Worm (Caenorhabditis elegans) whole organism, L4 larva: ENCODE data around the gene unc-130.

Experiments used
- ces-1 ChIP-seq: fragments of 150-350 bp; sonication (generic microtip); optimal IDR thresholded peaks from 4 replicates; lab custom pipeline; 2014; ENCODE audit warnings: missing biosample characterization, missing genetic modification reagents, missing genetic modification characterization
- lir-3 ChIP-seq: sonication (generic microtip); optimal IDR thresholded peaks from 2 replicates; lab custom pipeline; 2016; ENCODE audit warnings: mild to moderate bottlenecking, missing genetic modification characterization, missing compliant biosample characterization

DNA sequence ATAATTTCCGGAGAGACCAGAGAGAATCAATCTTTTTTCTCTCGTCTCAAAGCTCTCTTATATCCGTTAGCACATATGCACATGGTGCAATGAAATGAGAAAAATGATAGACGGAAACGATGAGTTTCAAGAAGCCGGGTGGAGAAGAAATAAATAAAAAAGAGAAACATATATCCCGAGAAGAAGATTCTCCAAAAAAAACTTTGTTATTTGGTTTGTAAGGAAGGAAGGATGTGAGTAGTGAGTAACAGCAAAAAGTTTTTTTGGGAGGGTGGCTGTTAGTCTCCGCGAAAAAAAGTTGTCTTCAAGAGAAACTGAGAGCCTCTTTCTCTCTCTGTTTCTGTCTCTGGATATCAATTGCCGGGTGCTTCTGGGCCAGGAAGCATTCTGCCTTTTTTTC, 34.9 kb downstream of the unc-130 start:
- TF ChIP-seq lir-3 (tag; lab: Kevin White, UChicago) (no peak), ces-1 (GFP tag; lab: Kevin White, UChicago) (no peak)
